Worm (Caenorhabditis elegans): ENCODE results near the gene asm-1.

The asm-1 gene

DNA sequence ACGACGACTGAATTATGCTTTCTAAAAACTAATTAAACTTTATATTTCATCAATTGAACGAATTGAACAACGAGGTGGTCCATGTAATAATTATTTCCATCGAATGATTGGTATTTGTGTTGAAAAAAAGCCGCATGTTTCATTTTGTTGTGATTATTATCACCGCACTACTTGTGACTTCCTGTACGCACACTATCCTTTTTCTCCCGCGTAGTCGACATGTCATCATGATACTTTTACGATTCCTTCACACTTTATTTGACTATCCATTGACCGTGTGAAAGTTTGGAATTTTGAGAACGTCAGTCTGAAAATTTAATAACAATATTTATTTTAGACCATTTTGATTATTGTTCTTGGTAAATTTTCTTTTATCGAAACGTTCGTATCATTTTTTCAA is 17.7 kb downstream of the asm-1 start, which contains the start of gene F22D3.4:
TSS of gene F22D3.4 (minus strand) at position 1 of the 400 bp plus-strand sequence.
- TF ChIP-seq bed-3 (GFP tag; optimal IDR thresholded peaks at IDR 0.05), result no peak

- peak; percentile 12 for TF ChIP-seq ces-1 (GFP tag; optimal IDR thresholded peaks at IDR 0.05)
- no peak for TF ChIP-seq mab-5 (tag; optimal IDR thresholded peaks at IDR 0.05)
These were observed 18.5 kb downstream of the asm-1 start, which contains the start of gene flcn-1 for ce11 chrII:6928416-6928815. Gene flcn-1 (plus strand): TSS chrII:6928763.

DNA sequence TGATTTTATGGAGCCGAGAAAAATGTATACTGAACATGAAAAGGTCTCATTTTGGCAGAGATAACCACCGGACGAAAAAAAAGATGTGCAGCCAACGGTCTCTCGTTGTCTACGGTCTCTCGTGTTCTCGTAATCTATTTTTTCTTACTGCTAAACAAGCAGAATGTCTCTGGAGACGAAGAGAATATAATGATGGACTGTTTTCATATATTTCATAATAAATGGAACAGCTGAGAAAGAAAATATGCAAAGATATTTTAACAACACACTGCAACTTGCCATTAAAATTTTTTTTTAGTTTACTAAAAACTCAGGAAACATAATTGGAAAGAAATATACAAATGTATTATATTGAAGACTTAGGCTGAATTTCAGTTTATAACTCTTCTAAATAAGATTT is 20.2 kb downstream of the asm-1 start:
- peak; percentile 44 for TF ChIP-seq ces-1 (GFP tag; optimal IDR thresholded peaks at IDR 0.05)
- TF ChIP-seq bed-3 (GFP tag; optimal IDR thresholded peaks at IDR 0.05), result no peak

- TF ChIP-seq nhr-12 (tag; optimal IDR thresholded peaks at IDR 0.05) (no peak), zip-8 (tag; optimal IDR thresholded peaks at IDR 0.05) (no peak), pha-4 (tag; optimal IDR thresholded peaks at IDR 0.05) (no peak), nhr-2 (tag; optimal IDR thresholded peaks at IDR 0.05) (no peak), mab-5 (tag; optimal IDR thresholded peaks at IDR 0.05) (no peak), unc-62 (GFP tag; optimal IDR thresholded peaks at IDR 0.05) (no peak), lsy-2 (tag; optimal IDR thresholded peaks at IDR 0.05) (no peak), bed-3 (GFP tag; optimal IDR thresholded peaks at IDR 0.05) (no peak), sem-2 (GFP tag; optimal IDR thresholded peaks at IDR 0.05) (no peak), ztf-11 (tag; optimal IDR thresholded peaks at IDR 0.05) (no peak), unc-120 (tag; optimal IDR thresholded peaks at IDR 0.05; ENCODE audit: poor library complexity, severe bottlenecking) (no peak), cnd-1 (tag; optimal IDR thresholded peaks at IDR 0.05) (no peak), flh-1 (GFP tag; optimal IDR thresholded peaks at IDR 0.05) (no peak), ceh-39 (tag; optimal IDR thresholded peaks at IDR 0.05) (no peak), blmp-1 (tag; optimal IDR thresholded peaks at IDR 0.05) (no peak), nhr-237 (tag; optimal IDR thresholded peaks at IDR 0.05) (no peak), M03D4.4 (tag; optimal IDR thresholded peaks at IDR 0.05) (no peak)
These were observed 23.1 kb downstream of the asm-1 start for ce11 chrII:6932978-6933377.

ce11 chrII:6934729-6935128 is 24.9 kb downstream of the asm-1 start:
- TF ChIP-seq ceh-43 (GFP tag; optimal IDR thresholded peaks at IDR 0.05) (no peak), nhr-2 (tag; optimal IDR thresholded peaks at IDR 0.05) (no peak), mab-5 (tag; optimal IDR thresholded peaks at IDR 0.05) (no peak), unc-120 (tag; optimal IDR thresholded peaks at IDR 0.05; ENCODE audit: poor library complexity, severe bottlenecking) (no peak), M03D4.4 (tag; optimal IDR thresholded peaks at IDR 0.05) (no peak), tbx-8 (GFP tag; optimal IDR thresholded peaks at IDR 0.05) (no peak), sem-2 (GFP tag; optimal IDR thresholded peaks at IDR 0.05) (no peak)

DNA sequence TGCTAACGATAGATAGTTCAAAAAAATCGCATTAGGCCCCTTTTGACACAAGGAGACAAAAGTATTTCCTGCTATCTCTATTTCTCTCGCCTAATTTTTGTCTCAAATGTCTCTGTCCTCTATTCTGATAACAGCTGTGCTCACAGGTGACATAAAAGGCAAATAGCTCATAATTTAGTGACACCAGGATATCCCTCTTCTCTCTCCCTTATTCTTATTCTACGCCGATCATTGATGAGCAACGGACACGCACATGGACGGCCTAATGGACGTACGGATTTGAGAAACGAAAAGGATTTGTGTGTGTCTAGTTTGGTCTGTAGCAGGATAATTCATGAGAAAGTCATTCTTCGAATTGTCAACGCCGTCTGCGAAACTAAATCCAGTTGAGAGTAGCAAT is 26.1 kb downstream of the asm-1 start:
- TF ChIP-seq unc-120 (tag; optimal IDR thresholded peaks at IDR 0.05; ENCODE audit: poor library complexity, severe bottlenecking), result no peak
- TF ChIP-seq lin-32 (GFP tag; optimal IDR thresholded peaks at IDR 0.05), result peak; percentile 85
- TF ChIP-seq snpc-4 (tag; optimal IDR thresholded peaks at IDR 0.05), result no peak
- TF ChIP-seq mab-5 (tag; optimal IDR thresholded peaks at IDR 0.05), result no peak
- no peak for TF ChIP-seq elt-3 (tag; optimal IDR thresholded peaks at IDR 0.05)
- no peak for TF ChIP-seq drap-1 (GFP tag; optimal IDR thresholded peaks at IDR 0.05)
- TF ChIP-seq flh-1 (GFP tag; optimal IDR thresholded peaks at IDR 0.05), result no peak
- no peak for TF ChIP-seq lin-13 (tag; optimal IDR thresholded peaks at IDR 0.05)
- no peak for TF ChIP-seq ham-2 (GFP tag; optimal IDR thresholded peaks at IDR 0.05)
- TF ChIP-seq ztf-11 (tag; optimal IDR thresholded peaks at IDR 0.05), result no peak
- peak; percentile 40 for TF ChIP-seq ces-1 (GFP tag; optimal IDR thresholded peaks at IDR 0.05)
- no peak for TF ChIP-seq zip-8 (tag; optimal IDR thresholded peaks at IDR 0.05)
- no peak for TF ChIP-seq pha-4 (tag; optimal IDR thresholded peaks at IDR 0.05)
- no peak for TF ChIP-seq mep-1 (tag; optimal IDR thresholded peaks at IDR 0.05)
- TF ChIP-seq ceh-39 (tag; optimal IDR thresholded peaks at IDR 0.05), result no peak
- TF ChIP-seq nhr-76 (tag; optimal IDR thresholded peaks at IDR 0.05), result no peak
- peak; percentile 33 for TF ChIP-seq hlh-1 (tag; optimal IDR thresholded peaks at IDR 0.05)
- TF ChIP-seq cnd-1 (tag; optimal IDR thresholded peaks at IDR 0.05), result no peak
- TF ChIP-seq blmp-1 (tag; optimal IDR thresholded peaks at IDR 0.05), result no peak
- TF ChIP-seq tbx-8 (GFP tag; optimal IDR thresholded peaks at IDR 0.05), result no peak
- no peak for TF ChIP-seq elt-1 (tag; optimal IDR thresholded peaks at IDR 0.05; ENCODE audit: borderline replicate concordance, insufficient read depth)
- peak; percentile 10 for TF ChIP-seq mls-2 (tag; optimal IDR thresholded peaks at IDR 0.05)
- TF ChIP-seq sem-2 (GFP tag; optimal IDR thresholded peaks at IDR 0.05), result no peak
- TF ChIP-seq bed-3 (GFP tag; optimal IDR thresholded peaks at IDR 0.05), result no peak
- no peak for TF ChIP-seq M03D4.4 (tag; optimal IDR thresholded peaks at IDR 0.05)
- TF ChIP-seq lsy-2 (tag; optimal IDR thresholded peaks at IDR 0.05), result no peak
- TF ChIP-seq nhr-2 (tag; optimal IDR thresholded peaks at IDR 0.05), result no peak
- TF ChIP-seq unc-39 (tag; optimal IDR thresholded peaks at IDR 0.05), result no peak
- peak; percentile 32 for TF ChIP-seq unc-62 (GFP tag; optimal IDR thresholded peaks at IDR 0.05)
- no peak for TF ChIP-seq ceh-83 (GFP tag; optimal IDR thresholded peaks at IDR 0.05)

Measured in whole organism, mixed stage, embryonic.